Fruit fly (Drosophila melanogaster) whole organism, embryonic: ENCODE results near the gene Hpd.

Source experiments
- ATbp ChIP-seq: fragments of 200-800 bp; sonication (Bioruptor generic); optimal IDR thresholded peaks from 2 replicates; lab custom pipeline; 2017; ENCODE audit warnings: missing biosample characterization, mild to moderate bottlenecking, missing genetic modification characterization, missing genetic modification reagents
- CG1024 ChIP-seq: fragments of 200-800 bp; sonication (Bioruptor generic); IDR thresholded peaks from 2 replicates; pipeline ENCODE4 v1.3.6; 2022; ENCODE audit warnings: missing biosample characterization, missing genetic modification characterization
- CG10321 ChIP-seq: fragments of 200-800 bp; sonication (Bioruptor generic); IDR thresholded peaks from 2 replicates; pipeline ENCODE4 v1.3.6; 2022; ENCODE audit warnings: missing biosample characterization, missing genetic modification characterization
- CG11504 ChIP-seq: fragments of 200-800 bp; sonication (Bioruptor generic); optimal IDR thresholded peaks from 3 replicates; lab custom pipeline; 2019; ENCODE audit warnings: missing biosample characterization, mild to moderate bottlenecking, missing genetic modification characterization, moderate library complexity
- CG11723 ChIP-seq: fragments of 200-800 bp; sonication (Bioruptor generic); optimal IDR thresholded peaks from 2 replicates; lab custom pipeline; 2017; ENCODE audit warnings: missing biosample characterization, mild to moderate bottlenecking, missing genetic modification characterization
- CG1233 ChIP-seq: fragments of 200-800 bp; sonication (Bioruptor generic); optimal IDR thresholded peaks from 4 replicates; lab custom pipeline; 2018; ENCODE audit warnings: missing biosample characterization, mild to moderate bottlenecking, missing genetic modification characterization
- CG12391 ChIP-seq: fragments of 200-800 bp; sonication (Bioruptor generic); optimal IDR thresholded peaks from 3 replicates; lab custom pipeline; 2018; ENCODE audit warnings: missing biosample characterization, mild to moderate bottlenecking, missing genetic modification characterization, moderate library complexity
- CG12942 ChIP-seq: fragments of 200-800 bp; sonication (Bioruptor generic); optimal IDR thresholded peaks from 3 replicates; lab custom pipeline; 2016; ENCODE audit warnings: missing biosample characterization, missing genetic modification characterization
- CG14860 ChIP-seq: fragments of 200-800 bp; sonication (Bioruptor generic); IDR thresholded peaks from 3 replicates; pipeline ENCODE4 v1.3.6; 2022; ENCODE audit warnings: missing biosample characterization, missing genetic modification characterization; ENCODE audit not compliant: partially characterized antibody
- CG17912 ChIP-seq: fragments of 200-800 bp; sonication (Bioruptor generic); optimal IDR thresholded peaks from 2 replicates; lab custom pipeline; 2018; ENCODE audit warnings: missing biosample characterization, mild to moderate bottlenecking, missing genetic modification characterization
- CG31224 ChIP-seq: fragments of 200-800 bp; sonication (Bioruptor generic); IDR thresholded peaks from 2 replicates; pipeline ENCODE4 v1.3.6; 2022; ENCODE audit warnings: missing biosample characterization, missing genetic modification characterization
- CG31441 ChIP-seq: fragments of 200-800 bp; sonication (Bioruptor generic); IDR thresholded peaks from 2 replicates; pipeline ENCODE4 v1.3.6; 2022; ENCODE audit warnings: missing biosample characterization, missing genetic modification characterization
- CG3281 ChIP-seq: fragments of 200-800 bp; sonication (Bioruptor generic); optimal IDR thresholded peaks from 3 replicates; lab custom pipeline; 2017; ENCODE audit warnings: missing biosample characterization, mild to moderate bottlenecking, missing genetic modification characterization
- CG4820 ChIP-seq: fragments of 200-800 bp; sonication (Bioruptor generic); optimal IDR thresholded peaks from 3 replicates; lab custom pipeline; 2016; ENCODE audit warnings: missing biosample characterization, missing genetic modification characterization
- CG4854 ChIP-seq: fragments of 200-800 bp; sonication (Bioruptor generic); optimal IDR thresholded peaks from 2 replicates; lab custom pipeline; 2016; ENCODE audit warnings: missing biosample characterization, missing genetic modification characterization, inconsistent platforms
- CG5245 ChIP-seq: fragments of 200-800 bp; sonication (Bioruptor generic); optimal IDR thresholded peaks from 3 replicates; lab custom pipeline; 2016; ENCODE audit warnings: missing biosample characterization, missing genetic modification characterization
- CG7963 ChIP-seq: fragments of 200-800 bp; sonication (Bioruptor generic); IDR thresholded peaks from 3 replicates; pipeline ENCODE4 v1.3.6; 2022; ENCODE audit warnings: missing biosample characterization, missing genetic modification characterization; ENCODE audit not compliant: partially characterized antibody
- CG8944 ChIP-seq: fragments of 200-800 bp; sonication (Bioruptor generic); optimal IDR thresholded peaks from 3 replicates; lab custom pipeline; 2016; ENCODE audit warnings: missing biosample characterization, missing genetic modification characterization
- CG9876 ChIP-seq: fragments of 200-800 bp; sonication (Bioruptor generic); optimal IDR thresholded peaks from 2 replicates; lab custom pipeline; 2016; ENCODE audit warnings: missing biosample characterization, missing genetic modification characterization
- CrebB ChIP-seq: fragments of 200-800 bp; sonication (Bioruptor generic); optimal IDR thresholded peaks from 3 replicates; lab custom pipeline; 2018; ENCODE audit warnings: missing biosample characterization, mild to moderate bottlenecking, missing genetic modification characterization
- Dip2 ChIP-seq: fragments of 200-800 bp; sonication (Bioruptor generic); IDR thresholded peaks from 2 replicates; pipeline ENCODE4 v1.3.6; 2022; ENCODE audit warnings: missing biosample characterization, missing genetic modification characterization
- Ets65A ChIP-seq: fragments of 200-800 bp; sonication (Bioruptor generic); peaks from one replicate; lab custom pipeline; 2016; ENCODE audit warnings: missing biosample characterization, missing genetic modification characterization
- Fer2 ChIP-seq: fragments of 200-800 bp; sonication (Bioruptor generic); optimal IDR thresholded peaks from 2 replicates; lab custom pipeline; 2018; ENCODE audit warnings: missing biosample characterization, mild to moderate bottlenecking, missing genetic modification characterization, moderate library complexity
- Fer3 ChIP-seq: fragments of 200-800 bp; sonication (Bioruptor generic); optimal IDR thresholded peaks from 2 replicates; lab custom pipeline; 2018; ENCODE audit warnings: missing biosample characterization, mild to moderate bottlenecking, missing genetic modification characterization, moderate library complexity
- Gsc ChIP-seq: fragments of 200-800 bp; sonication (Bioruptor generic); IDR thresholded peaks from 2 replicates; pipeline ENCODE4 v1.3.6; 2022; ENCODE audit warnings: missing biosample characterization, missing genetic modification characterization
- Hsf ChIP-seq: fragments of 200-800 bp; sonication (Bioruptor generic); optimal IDR thresholded peaks from 3 replicates; lab custom pipeline; 2016; ENCODE audit warnings: missing biosample characterization, missing genetic modification characterization
- Lpt ChIP-seq: fragments of >200 bp; optimal IDR thresholded peaks from 2 replicates; lab custom pipeline; 2018; ENCODE audit warnings: missing biosample characterization, missing genetic modification characterization
- Myb ChIP-seq: fragments of 200-800 bp; sonication (Bioruptor generic); optimal IDR thresholded peaks from 2 replicates; lab custom pipeline; 2016; ENCODE audit warnings: missing biosample characterization, missing genetic modification characterization
- NK7.1 ChIP-seq: fragments of 200-800 bp; sonication (Bioruptor generic); optimal IDR thresholded peaks from 3 replicates; lab custom pipeline; 2016; ENCODE audit warnings: missing biosample characterization, missing genetic modification characterization
- Optix ChIP-seq: fragments of 200-800 bp; sonication (Bioruptor generic); IDR thresholded peaks from 3 replicates; pipeline ENCODE4 v1.3.6; 2022; ENCODE audit warnings: missing biosample characterization, missing genetic modification characterization
- Sox100B ChIP-seq: fragments of 200-800 bp; sonication (Bioruptor generic); optimal IDR thresholded peaks from 3 replicates; lab custom pipeline; 2018; ENCODE audit warnings: missing biosample characterization, mild to moderate bottlenecking, missing genetic modification characterization
- exex ChIP-seq: fragments of 200-800 bp; sonication (Bioruptor generic); optimal IDR thresholded peaks from 4 replicates; lab custom pipeline; 2018; ENCODE audit warnings: missing biosample characterization, mild to moderate bottlenecking, missing genetic modification characterization, moderate library complexity
- eyg ChIP-seq: fragments of 200-800 bp; sonication (Bioruptor generic); optimal IDR thresholded peaks from 3 replicates; lab custom pipeline; 2016; ENCODE audit warnings: missing biosample characterization, missing genetic modification characterization
- inv ChIP-seq: fragments of 200-800 bp; sonication (Bioruptor generic); IDR thresholded peaks from 2 replicates; pipeline ENCODE4 v1.3.6; 2022; ENCODE audit warnings: missing biosample characterization, missing genetic modification characterization; ENCODE audit not compliant: partially characterized antibody
- kah ChIP-seq: fragments of 200-800 bp; sonication (Bioruptor generic); optimal IDR thresholded peaks from 2 replicates; lab custom pipeline; 2018; ENCODE audit warnings: missing biosample characterization, mild to moderate bottlenecking, missing genetic modification characterization
- ken ChIP-seq: fragments of 200-800 bp; sonication (Bioruptor generic); IDR thresholded peaks from 3 replicates; pipeline ENCODE4 v1.3.6; 2022; ENCODE audit warnings: missing biosample characterization, missing genetic modification characterization
- nerfin-1 ChIP-seq: fragments of 200-800 bp; sonication (Bioruptor generic); optimal IDR thresholded peaks from 3 replicates; lab custom pipeline; 2019; ENCODE audit warnings: missing biosample characterization, mild to moderate bottlenecking, missing genetic modification characterization, moderate library complexity
- oc ChIP-seq: fragments of 200-800 bp; sonication (Bioruptor generic); optimal IDR thresholded peaks from 2 replicates; lab custom pipeline; 2018; ENCODE audit warnings: missing biosample characterization, mild to moderate bottlenecking, missing genetic modification characterization, moderate library complexity
- p53 ChIP-seq: fragments of 200-800 bp; sonication (Bioruptor generic); optimal IDR thresholded peaks from 2 replicates; lab custom pipeline; 2016; ENCODE audit warnings: missing biosample characterization, missing genetic modification characterization
- run ChIP-seq: fragments of 200-800 bp; sonication (Bioruptor generic); optimal IDR thresholded peaks from 3 replicates; lab custom pipeline; 2018; ENCODE audit warnings: missing biosample characterization, mild to moderate bottlenecking, missing genetic modification characterization
- schlank ChIP-seq: fragments of 200-800 bp; sonication (Bioruptor generic); optimal IDR thresholded peaks from 2 replicates; lab custom pipeline; 2018; ENCODE audit warnings: missing biosample characterization, mild to moderate bottlenecking, missing genetic modification characterization
- scrt ChIP-seq: fragments of 200-800 bp; sonication (Bioruptor generic); optimal IDR thresholded peaks from 2 replicates; lab custom pipeline; 2018; ENCODE audit warnings: missing biosample characterization, mild to moderate bottlenecking, missing genetic modification characterization, moderate library complexity
- so ChIP-seq: fragments of 200-800 bp; sonication (Bioruptor generic); IDR thresholded peaks from 3 replicates; pipeline ENCODE4 v1.3.6; 2022; ENCODE audit warnings: missing biosample characterization, missing genetic modification characterization
- sug ChIP-seq: fragments of 200-800 bp; optimal IDR thresholded peaks from 2 replicates; lab custom pipeline; 2019; ENCODE audit warnings: missing biosample characterization, mild to moderate bottlenecking, missing genetic modification characterization, moderate library complexity
- trem ChIP-seq: fragments of 200-800 bp; optimal IDR thresholded peaks from 3 replicates; lab custom pipeline; 2019; ENCODE audit warnings: missing biosample characterization, mild to moderate bottlenecking, missing genetic modification characterization, moderate library complexity
- trh ChIP-seq: fragments of 200-800 bp; sonication (Bioruptor generic); optimal IDR thresholded peaks from 2 replicates; lab custom pipeline; 2016; ENCODE audit warnings: missing biosample characterization, missing genetic modification characterization

Hpd gene

dm6 chr3L:20471499-20472313 lies 32.0 kb upstream of the Hpd start (continued):
- TF ChIP-seq CG11723 (GFP tag; lab: Kevin White, UChicago) (peak; percentile 44), inv (GFP tag; lab: Robert Waterston, UW) (no peak), CG10321 (0 out of 2 replicates have a peak, but pooled peaks have one; percentile 14), CG8944 (GFP tag; lab: Kevin White, UChicago) (peak; percentile 41), Hsf (peak; percentile 49), nerfin-1 (tag; lab: Kevin White, UChicago) (peak; percentile 49), CG7963 (GFP tag; lab: Robert Waterston, UW) (no peak), Ets65A (GFP tag; lab: Kevin White, UChicago) (peak; percentile 47), CG17912 (GFP tag; lab: Kevin White, UChicago) (peak; percentile 64), CG12391 (tag; lab: Kevin White, UChicago) (peak; percentile 25), Gsc (GFP tag; lab: Robert Waterston, UW) (no peak), eyg (GFP tag; lab: Kevin White, UChicago) (peak; percentile 60), CG4820 (GFP tag; lab: Kevin White, UChicago) (peak; percentile 26), NK7.1 (GFP tag; lab: Kevin White, UChicago) (peak; percentile 23), p53 (peak; percentile 50), CG3281 (GFP tag; lab: Kevin White, UChicago) (peak; percentile 6), exex (tag; lab: Kevin White, UChicago) (peak; percentile 51), CG14860 (no peak), CG5245 (GFP tag; lab: Kevin White, UChicago) (no peak), Dip2 (GFP tag; lab: Robert Waterston, UW) (no peak), CG9876 (peak; percentile 11), oc (tag; lab: Kevin White, UChicago) (peak; percentile 58), CG4854 (GFP tag; lab: Kevin White, UChicago) (peak; percentile 48), Sox100B (GFP tag; lab: Kevin White, UChicago) (peak; percentile 53), Optix (GFP tag; lab: Robert Waterston, UW) (no peak), Lpt (GFP tag; lab: Kevin White, UChicago) (no peak), Fer2 (tag; lab: Kevin White, UChicago) (no peak), CG1233 (GFP tag; lab: Kevin White, UChicago) (peak; percentile 69), CG31441 (GFP tag; lab: Robert Waterston, UW) (peak; percentile 61; the same call in 1 of the 2 replicates), run (tag; lab: Kevin White, UChicago) (no peak), CG1024 (GFP tag; lab: Robert Waterston, UW) (no peak), trem (tag; lab: Kevin White, UChicago) (peak; percentile 1), CrebB (tag; lab: Kevin White, UChicago) (peak; percentile 69), Myb (peak; percentile 35), ATbp (peak; percentile 90), ken (GFP tag; lab: Robert Waterston, UW) (peak; percentile 29; the same call in 1 of the 3 replicates), so (GFP tag; lab: Robert Waterston, UW) (0 out of 3 replicates have a peak, but pooled peaks have one; percentile 38), Fer3 (tag; lab: Kevin White, UChicago) (peak; percentile 16), CG31224 (GFP tag; lab: Robert Waterston, UW) (no peak), sug (no peak), kah (GFP tag; lab: Kevin White, UChicago) (peak; percentile 8), scrt (GFP tag; lab: Kevin White, UChicago) (peak; percentile 1), CG11504 (tag; lab: Kevin White, UChicago) (peak; percentile 47), trh (peak; percentile 12), CG12942 (GFP tag; lab: Kevin White, UChicago) (peak; percentile 44), schlank (tag; lab: Kevin White, UChicago) (peak; percentile 71)
